Fruit fly (Drosophila melanogaster) whole organism, prepupa: ENCODE data around the gene CG14194.

Experiments
- Blimp-1 ChIP-seq: fragments of 200-800 bp; sonication (Bioruptor generic); optimal IDR thresholded peaks from 3 replicates; lab custom pipeline; 2017; ENCODE audit warnings: missing biosample characterization, missing genetic modification characterization, mild to moderate bottlenecking, moderate library complexity, missing genetic modification reagents
- CG10669 ChIP-seq: fragments of 200-800 bp; sonication (Bioruptor generic); optimal IDR thresholded peaks from 3 replicates; lab custom pipeline; 2018; ENCODE audit warnings: missing biosample characterization, mild to moderate bottlenecking, missing genetic modification characterization, moderate library complexity
- CG11902 ChIP-seq: fragments of 200-800 bp; sonication (Bioruptor generic); optimal IDR thresholded peaks from 3 replicates; lab custom pipeline; 2016; ENCODE audit warnings: missing biosample characterization, missing genetic modification characterization
- CG15336 ChIP-seq: fragments of 200-800 bp; sonication (Bioruptor generic); IDR thresholded peaks from 2 replicates; pipeline ENCODE4 v1.3.6; 2022; ENCODE audit warnings: missing biosample characterization, missing genetic modification characterization
- CG1621 ChIP-seq: fragments of 200-800 bp; sonication (Bioruptor generic); optimal IDR thresholded peaks from 3 replicates; lab custom pipeline; 2018; ENCODE audit warnings: missing biosample characterization, mild to moderate bottlenecking, missing genetic modification characterization
- CG16779 ChIP-seq: fragments of 200-800 bp; sonication (Bioruptor generic); optimal IDR thresholded peaks from 3 replicates; lab custom pipeline; 2017; ENCODE audit warnings: missing biosample characterization, mild to moderate bottlenecking, missing genetic modification characterization
- CG3032 ChIP-seq: fragments of 200-800 bp; optimal IDR thresholded peaks from 2 replicates; lab custom pipeline; 2019; ENCODE audit warnings: missing biosample characterization, mild to moderate bottlenecking, missing genetic modification characterization, moderate library complexity
- CG31627 ChIP-seq: fragments of 200-800 bp; sonication (Bioruptor generic); optimal IDR thresholded peaks from 3 replicates; lab custom pipeline; 2016; ENCODE audit warnings: missing biosample characterization, missing genetic modification characterization
- CG32006 ChIP-seq: fragments of 200-800 bp; sonication (Bioruptor generic); optimal IDR thresholded peaks from 3 replicates; lab custom pipeline; 2017; ENCODE audit warnings: missing biosample characterization, mild to moderate bottlenecking, missing genetic modification characterization
- CG34406 ChIP-seq: fragments of 200-800 bp; sonication (Bioruptor generic); optimal IDR thresholded peaks from 3 replicates; lab custom pipeline; 2016; ENCODE audit warnings: missing biosample characterization, missing genetic modification characterization
- CG3919 ChIP-seq: fragments of 200-800 bp; sonication (Bioruptor generic); optimal IDR thresholded peaks from 3 replicates; lab custom pipeline; 2016; ENCODE audit warnings: missing biosample characterization, missing genetic modification characterization
- CG4318 ChIP-seq: fragments of 200-800 bp; sonication (Bioruptor generic); optimal IDR thresholded peaks from 3 replicates; lab custom pipeline; 2017; ENCODE audit warnings: missing biosample characterization, mild to moderate bottlenecking, missing genetic modification characterization
- CG6792 ChIP-seq: fragments of 200-800 bp; sonication (Bioruptor generic); optimal IDR thresholded peaks from 3 replicates; lab custom pipeline; 2016; ENCODE audit warnings: missing biosample characterization, missing genetic modification characterization
- CG6808 ChIP-seq: fragments of 200-800 bp; sonication (Bioruptor generic); optimal IDR thresholded peaks from 3 replicates; lab custom pipeline; 2017; ENCODE audit warnings: missing biosample characterization, missing genetic modification characterization, mild to moderate bottlenecking, moderate library complexity, missing genetic modification reagents
- CG6854 ChIP-seq: fragments of 200-800 bp; sonication (Bioruptor generic); optimal IDR thresholded peaks from 2 replicates; lab custom pipeline; 2017; ENCODE audit warnings: missing biosample characterization, mild to moderate bottlenecking, missing genetic modification characterization
- CG8319 ChIP-seq: fragments of 200-800 bp; sonication (Bioruptor generic); optimal IDR thresholded peaks from 3 replicates; lab custom pipeline; 2016; ENCODE audit warnings: missing biosample characterization, missing genetic modification characterization
- CG9139 ChIP-seq: fragments of 200-800 bp; sonication (Bioruptor generic); optimal IDR thresholded peaks from 3 replicates; lab custom pipeline; 2017; ENCODE audit warnings: missing biosample characterization, mild to moderate bottlenecking, missing genetic modification characterization
- Eip75B ChIP-seq: fragments of 200-800 bp; sonication (Bioruptor generic); optimal IDR thresholded peaks from 3 replicates; lab custom pipeline; 2016; ENCODE audit warnings: missing biosample characterization, missing genetic modification characterization
- Eip78C ChIP-seq: fragments of 200-800 bp; sonication (Bioruptor generic); peaks from one replicate; lab custom pipeline; 2016; ENCODE audit warnings: missing biosample characterization, missing genetic modification characterization
- Eip93F ChIP-seq: fragments of 200-800 bp; sonication (Bioruptor generic); optimal IDR thresholded peaks from 2 replicates; lab custom pipeline; 2016; ENCODE audit warnings: missing biosample characterization, mild to moderate bottlenecking, missing genetic modification characterization
- Ets21C ChIP-seq: fragments of 200-800 bp; sonication (Bioruptor generic); optimal IDR thresholded peaks from 3 replicates; lab custom pipeline; 2016; ENCODE audit warnings: missing biosample characterization, missing genetic modification characterization
- Ets96B ChIP-seq: fragments of 200-800 bp; optimal IDR thresholded peaks from 2 replicates; lab custom pipeline; 2019; ENCODE audit warnings: missing biosample characterization, mild to moderate bottlenecking, missing genetic modification characterization, moderate library complexity
- Gug ChIP-seq: fragments of 200-800 bp; sonication (Bioruptor generic); IDR thresholded peaks from 2 replicates; pipeline ENCODE4 v1.3.6; 2022; ENCODE audit warnings: missing biosample characterization, missing genetic modification characterization
- Hr38 ChIP-seq: sonication (Bioruptor generic); optimal IDR thresholded peaks from 2 replicates; lab custom pipeline; 2016; ENCODE audit warnings: missing biosample characterization, missing genetic modification characterization
- Hr39 ChIP-seq: fragments of 200-800 bp; sonication (Bioruptor generic); optimal IDR thresholded peaks from 2 replicates; lab custom pipeline; 2016; ENCODE audit warnings: missing biosample characterization, missing genetic modification characterization
- Hr4 ChIP-seq: fragments of 200-800 bp; sonication (Bioruptor generic); optimal IDR thresholded peaks from 3 replicates; lab custom pipeline; 2016; ENCODE audit warnings: missing biosample characterization, missing genetic modification characterization
- Lpt ChIP-seq: fragments of 200-800 bp; sonication (Bioruptor generic); optimal IDR thresholded peaks from 3 replicates; lab custom pipeline; 2016; ENCODE audit warnings: missing biosample characterization, missing genetic modification characterization
- Met ChIP-seq: fragments of 200-800 bp; sonication (Bioruptor generic); optimal IDR thresholded peaks from 3 replicates; lab custom pipeline; 2016; ENCODE audit warnings: missing biosample characterization, missing genetic modification characterization
- OdsH ChIP-seq: fragments of 200-800 bp; sonication (Bioruptor generic); optimal IDR thresholded peaks from 3 replicates; lab custom pipeline; 2016; ENCODE audit warnings: missing biosample characterization, missing genetic modification characterization
- Smox ChIP-seq: fragments of 200-800 bp; sonication (Bioruptor generic); optimal IDR thresholded peaks from 3 replicates; lab custom pipeline; 2016; ENCODE audit warnings: missing biosample characterization, missing genetic modification characterization
- Sox102F ChIP-seq: fragments of 200-800 bp; sonication (Bioruptor generic); optimal IDR thresholded peaks from 2 replicates; lab custom pipeline; 2016; ENCODE audit warnings: missing biosample characterization, mild to moderate bottlenecking, missing genetic modification characterization
- Sox15 ChIP-seq: fragments of 200-800 bp; sonication (Bioruptor generic); optimal IDR thresholded peaks from 3 replicates; lab custom pipeline; 2016; ENCODE audit warnings: missing biosample characterization, missing genetic modification characterization
- achi ChIP-seq: fragments of 200-800 bp; sonication (Bioruptor generic); optimal IDR thresholded peaks from 3 replicates; lab custom pipeline; 2016; ENCODE audit warnings: missing biosample characterization, missing genetic modification characterization
- acj6 ChIP-seq: fragments of 200-800 bp; sonication (Bioruptor generic); optimal IDR thresholded peaks from 3 replicates; lab custom pipeline; 2016; ENCODE audit warnings: missing biosample characterization, missing genetic modification characterization
- dac ChIP-seq: fragments of 200-800 bp; sonication (Bioruptor generic); optimal IDR thresholded peaks from 2 replicates; lab custom pipeline; 2017; ENCODE audit warnings: missing biosample characterization, mild to moderate bottlenecking, missing genetic modification characterization
- dsx ChIP-seq: fragments of 200-800 bp; optimal IDR thresholded peaks from 3 replicates; lab custom pipeline; 2019; ENCODE audit warnings: missing biosample characterization, mild to moderate bottlenecking, missing genetic modification characterization, moderate library complexity; ENCODE audit not compliant: poor library complexity, severe bottlenecking
- eg ChIP-seq: fragments of 200-800 bp; sonication (Bioruptor generic); IDR thresholded peaks from 3 replicates; pipeline ENCODE4 v1.3.6; 2022; ENCODE audit warnings: missing biosample characterization, missing genetic modification characterization
- fd59A ChIP-seq: fragments of 200-800 bp; sonication (Bioruptor generic); optimal IDR thresholded peaks from 2 replicates; lab custom pipeline; 2017; ENCODE audit warnings: missing biosample characterization, mild to moderate bottlenecking, missing genetic modification characterization, missing genetic modification reagents
- lz ChIP-seq: fragments of 200-800 bp; sonication (Bioruptor generic); optimal IDR thresholded peaks from 3 replicates; lab custom pipeline; 2016; ENCODE audit warnings: missing biosample characterization, missing genetic modification characterization
- net ChIP-seq: fragments of 200-800 bp; sonication (Bioruptor generic); optimal IDR thresholded peaks from 3 replicates; lab custom pipeline; 2016; ENCODE audit warnings: missing biosample characterization, missing genetic modification characterization
- pdm3 ChIP-seq: fragments of 200-800 bp; sonication (Bioruptor generic); optimal IDR thresholded peaks from 3 replicates; lab custom pipeline; 2016; ENCODE audit warnings: missing biosample characterization, missing genetic modification characterization
- salr ChIP-seq, 2 experiments: fragments of 200-800 bp; sonication (Bioruptor generic); optimal IDR thresholded peaks; 3 replicates each; lab custom pipeline; 2016 to 2018; ENCODE audit warnings: missing biosample characterization in 2 of 2, missing genetic modification characterization in 2 of 2, mild to moderate bottlenecking in 1 of 2
- ss ChIP-seq, 2 experiments: fragments of 200-800 bp; sonication (Bioruptor generic); optimal IDR thresholded peaks; 2 replicates in 1 of 2; 3 replicates in 1 of 2; lab custom pipeline; 2017 to 2018; ENCODE audit warnings: mild to moderate bottlenecking in 2 of 2, missing biosample characterization in 2 of 2, missing genetic modification characterization in 2 of 2, moderate library complexity in 1 of 2
- topi ChIP-seq: fragments of 200-800 bp; sonication (Bioruptor generic); optimal IDR thresholded peaks from 3 replicates; lab custom pipeline; 2016; ENCODE audit warnings: missing biosample characterization, missing genetic modification characterization
- vri ChIP-seq: fragments of 200-800 bp; sonication (Bioruptor generic); optimal IDR thresholded peaks from 3 replicates; lab custom pipeline; 2016; ENCODE audit warnings: missing biosample characterization, mild to moderate bottlenecking, missing genetic modification characterization

CG14194 gene

DNA sequence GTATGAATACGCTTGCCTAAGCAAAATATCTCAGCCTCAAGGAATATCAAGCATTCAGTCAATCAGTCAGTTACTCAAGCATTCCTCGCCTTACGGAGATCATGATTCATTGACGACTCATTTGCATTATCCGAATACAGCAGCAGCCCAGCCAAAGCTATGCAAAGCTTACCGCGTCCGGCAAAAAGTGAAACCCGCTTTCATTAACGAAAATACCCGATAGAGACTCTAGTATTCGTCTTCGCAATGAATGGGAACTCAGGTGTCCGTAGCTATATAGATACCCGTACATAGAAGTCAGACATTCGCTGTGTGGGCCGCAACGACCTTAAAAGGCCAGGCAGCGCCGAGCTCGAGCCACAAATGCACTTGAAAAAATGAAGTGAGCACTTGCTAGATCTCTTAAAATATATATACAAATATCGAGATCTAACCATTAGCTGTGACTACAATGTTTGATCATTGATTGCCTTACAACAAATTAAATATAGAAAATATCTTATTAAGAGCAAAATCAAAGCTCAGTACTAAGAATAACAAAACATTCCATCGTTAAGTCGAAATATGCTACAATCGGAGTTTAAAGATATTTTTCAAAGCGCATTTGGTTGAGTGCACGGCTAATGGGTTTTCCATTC lies 48.5 kb upstream of the CG14194 start (continued):
- peak; percentile 60 for TF ChIP-seq CG6808 (GFP tag; lab: Kevin White, UChicago)
- peak; percentile 22 for TF ChIP-seq lz (GFP tag; lab: Kevin White, UChicago)
- TF ChIP-seq pdm3 (GFP tag; lab: Kevin White, UChicago), result peak; percentile 66
- peak; percentile 67 for TF ChIP-seq CG3919 (GFP tag; lab: Kevin White, UChicago)
- peak; percentile 62 for TF ChIP-seq CG34406 (GFP tag; lab: Kevin White, UChicago)
- TF ChIP-seq ss (GFP tag; optimal IDR thresholded peaks at IDR 0.05; lab: Kevin White, UChicago), result peak; percentile 47 to 50
- peak; percentile 60 for TF ChIP-seq net (GFP tag; lab: Kevin White, UChicago)
- peak; percentile 5 for TF ChIP-seq Smox (GFP tag; lab: Kevin White, UChicago)
- peak; percentile 65 for TF ChIP-seq CG3032 (tag; lab: Kevin White, UChicago)
- no peak for TF ChIP-seq Ets21C (GFP tag; lab: Kevin White, UChicago)
- TF ChIP-seq salr (GFP tag; optimal IDR thresholded peaks at IDR 0.05; lab: Kevin White, UChicago), result peak; percentile 24 to 66
- TF ChIP-seq Lpt (GFP tag; lab: Kevin White, UChicago), result peak; percentile 54
- peak; percentile 65 for TF ChIP-seq dac (GFP tag; lab: Kevin White, UChicago)
- TF ChIP-seq eg (GFP tag; lab: Robert Waterston, UW), result peak; percentile 29; the same call in 1 of the 3 replicates
- TF ChIP-seq CG15336, result peak; percentile 72

dm6 chrX:19146421-19146952 lies 46.9 kb upstream of the CG14194 start:
- TF ChIP-seq Sox15 (GFP tag; lab: Kevin White, UChicago) (no peak), lz (GFP tag; lab: Kevin White, UChicago) (peak; percentile 8), Ets96B (no peak), Hr38 (no peak), acj6 (GFP tag; lab: Kevin White, UChicago) (peak; percentile 30), CG16779 (no peak), net (GFP tag; lab: Kevin White, UChicago) (peak; percentile 35), CG11902 (GFP tag; lab: Kevin White, UChicago) (no peak), salr (GFP tag; optimal IDR thresholded peaks at IDR 0.05; lab: Kevin White, UChicago) (peak in 1 of 2 experiments; percentile 40), Hr39 (peak; percentile 15), Blimp-1 (no peak), achi (GFP tag; lab: Kevin White, UChicago) (peak; percentile 23), Gug (no peak), Eip78C (GFP tag; lab: Kevin White, UChicago) (peak; percentile 91), CG1621 (tag; lab: Kevin White, UChicago) (no peak), Lpt (GFP tag; lab: Kevin White, UChicago) (peak; percentile 19), CG3032 (tag; lab: Kevin White, UChicago) (no peak), Ets21C (GFP tag; lab: Kevin White, UChicago) (no peak), CG8319 (no peak), fd59A (GFP tag; lab: Kevin White, UChicago) (no peak), CG10669 (GFP tag; lab: Kevin White, UChicago) (no peak), CG6792 (GFP tag; lab: Kevin White, UChicago) (no peak), Met (peak; percentile 37), Eip75B (GFP tag; lab: Kevin White, UChicago) (peak; percentile 42), Eip93F (GFP tag; lab: Kevin White, UChicago) (no peak), ss (GFP tag; optimal IDR thresholded peaks at IDR 0.05; lab: Kevin White, UChicago) (peak in 1 of 2 experiments; percentile 6), CG32006 (GFP tag; lab: Kevin White, UChicago) (peak; percentile 78), CG31627 (GFP tag; lab: Kevin White, UChicago) (peak; percentile 20), topi (GFP tag; lab: Kevin White, UChicago) (peak; percentile 30), CG3919 (GFP tag; lab: Kevin White, UChicago) (peak; percentile 31), CG9139 (no peak), CG6854 (GFP tag; lab: Kevin White, UChicago) (no peak), eg (GFP tag; lab: Robert Waterston, UW) (peak; percentile 52; the same call in 2 of the 3 replicates), OdsH (GFP tag; lab: Kevin White, UChicago) (peak; percentile 54), CG34406 (GFP tag; lab: Kevin White, UChicago) (no peak), vri (no peak), Smox (GFP tag; lab: Kevin White, UChicago) (peak; percentile 9), pdm3 (GFP tag; lab: Kevin White, UChicago) (peak; percentile 30), dac (GFP tag; lab: Kevin White, UChicago) (no peak), dsx (GFP tag; lab: Kevin White, UChicago) (peak; percentile 29), CG4318 (GFP tag; lab: Kevin White, UChicago) (peak; percentile 58), Sox102F (GFP tag; lab: Kevin White, UChicago) (no peak), Hr4 (GFP tag; lab: Kevin White, UChicago) (peak; percentile 58)
